Worm (Caenorhabditis elegans) whole organism, early embryonic: ENCODE results near the gene B0334.5.

Source experiments
- B0310.2 ChIP-seq: sonication (generic microtip); optimal IDR thresholded peaks from 2 replicates; lab custom pipeline; 2016; ENCODE audit warnings: mild to moderate bottlenecking, missing genetic modification characterization, missing compliant biosample characterization
- F13C5.2 ChIP-seq: sonication (generic microtip); optimal IDR thresholded peaks from 2 replicates; lab custom pipeline; 2017; ENCODE audit warnings: mild to moderate bottlenecking, missing genetic modification characterization, inconsistent platforms, missing compliant biosample characterization
- aly-1 ChIP-seq: sonication (generic microtip); optimal IDR thresholded peaks from 2 replicates; lab custom pipeline; 2016; ENCODE audit warnings: missing genetic modification characterization, missing compliant biosample characterization
- ama-1 ChIP-seq: fragments of 150-350 bp; optimal IDR thresholded peaks from 2 replicates; lab custom pipeline; 2014
- ceh-13 ChIP-seq: fragments of 200-800 bp; sonication (Bioruptor generic); optimal IDR thresholded peaks from 2 replicates; lab custom pipeline; 2018; ENCODE audit warnings: mild to moderate bottlenecking, missing genetic modification characterization, missing compliant biosample characterization
- ceh-36 ChIP-seq: sonication (generic microtip); optimal IDR thresholded peaks from 2 replicates; lab custom pipeline; 2016; ENCODE audit warnings: missing genetic modification characterization, inconsistent platforms, missing compliant biosample characterization
- ets-7 ChIP-seq: sonication (generic microtip); optimal IDR thresholded peaks from 2 replicates; lab custom pipeline; 2016; ENCODE audit warnings: missing genotype, missing genetic modification characterization, missing compliant biosample characterization
- flt-1 ChIP-seq: fragments of 200-800 bp; sonication (Bioruptor generic); IDR thresholded peaks from 2 replicates; pipeline ENCODE4 v1.3.6; 2022; ENCODE audit warnings: missing genetic modification characterization, missing compliant biosample characterization
- hmbx-1 ChIP-seq: sonication (generic microtip); optimal IDR thresholded peaks from 2 replicates; lab custom pipeline; 2016; ENCODE audit warnings: mild to moderate bottlenecking, missing genetic modification characterization, missing compliant biosample characterization
- hmg-4 ChIP-seq: fragments of 200-800 bp; sonication (Bioruptor generic); optimal IDR thresholded peaks from 2 replicates; lab custom pipeline; 2018; ENCODE audit warnings: mild to moderate bottlenecking, missing genetic modification characterization, missing compliant biosample characterization
- hnd-1 ChIP-seq: sonication (generic microtip); optimal IDR thresholded peaks from 2 replicates; lab custom pipeline; 2016; ENCODE audit warnings: missing genetic modification characterization, missing compliant biosample characterization
- pes-1 ChIP-seq: fragments of 200-800 bp; sonication (Bioruptor generic); IDR thresholded peaks from 2 replicates; pipeline ENCODE4 v1.3.6; 2022; ENCODE audit warnings: missing genetic modification reagents, missing genetic modification characterization, missing compliant biosample characterization
- scrt-1 ChIP-seq: fragments of 200-800 bp; sonication (Bioruptor generic); IDR thresholded peaks from 2 replicates; pipeline ENCODE4 v1.3.6; 2022; ENCODE audit warnings: missing genetic modification characterization, missing compliant biosample characterization
- sea-1 ChIP-seq: fragments of 200-800 bp; sonication (Bioruptor generic); conservative IDR thresholded peaks from 2 replicates; pipeline ENCODE4 v1.3.6; 2022; ENCODE audit warnings: missing genetic modification characterization, missing compliant biosample characterization
- tbx-11 ChIP-seq: fragments of 200-800 bp; sonication (Bioruptor generic); IDR thresholded peaks from 2 replicates; pipeline ENCODE4 v1.3.6; 2022; ENCODE audit warnings: missing genetic modification characterization, missing compliant biosample characterization
- tbx-37 ChIP-seq: fragments of 200-800 bp; sonication (Bioruptor generic); conservative IDR thresholded peaks from 2 replicates; pipeline ENCODE4 v1.3.6; 2022; ENCODE audit warnings: missing genetic modification reagents, missing genetic modification characterization, missing compliant biosample characterization
- tra-4 ChIP-seq: sonication (generic microtip); optimal IDR thresholded peaks from 2 replicates; lab custom pipeline; 2017; ENCODE audit warnings: missing genetic modification characterization, missing compliant biosample characterization

The B0334.5 gene

ce11 chrII:11485200-11485599 lies 12.3 kb upstream of the B0334.5 start, which contains the start of gene twk-5:
twk-5 (minus strand) TSS chrII:11485300.
- TF ChIP-seq tbx-37 (GFP tag; lab: Robert Waterston, UW) (no peak), pes-1 (GFP tag; lab: Robert Waterston, UW) (no peak), tra-4 (tag; lab: Kevin White, UChicago) (no peak), tbx-11 (no peak), ets-7 (tag; lab: Kevin White, UChicago) (no peak), B0310.2 (tag; lab: Kevin White, UChicago) (no peak), ama-1 (lab: Kevin White, UChicago) (no peak), hmg-4 (no peak), ceh-13 (GFP tag; lab: Kevin White, UChicago) (no peak), scrt-1 (GFP tag; lab: Robert Waterston, UW) (no peak), hmbx-1 (tag; lab: Kevin White, UChicago) (no peak), flt-1 (GFP tag; lab: Robert Waterston, UW) (no peak), aly-1 (tag; lab: Kevin White, UChicago) (no peak)

ce11 chrII:11486698-11487234 lies 10.7 kb upstream of the B0334.5 start, which contains the start of gene ttr-18:
ttr-18 (minus strand) TSS chrII:11486748.
- TF ChIP-seq tbx-37 (GFP tag; lab: Robert Waterston, UW) (no peak), hmg-4 (no peak), F13C5.2 (no peak), tbx-11 (no peak), ceh-13 (GFP tag; lab: Kevin White, UChicago) (no peak), tra-4 (tag; lab: Kevin White, UChicago) (no peak), aly-1 (tag; lab: Kevin White, UChicago) (no peak), hnd-1 (tag; lab: Kevin White, UChicago) (no peak), ets-7 (tag; lab: Kevin White, UChicago) (no peak), pes-1 (GFP tag; lab: Robert Waterston, UW) (no peak), ama-1 (lab: Kevin White, UChicago) (no peak), B0310.2 (tag; lab: Kevin White, UChicago) (no peak), hmbx-1 (tag; lab: Kevin White, UChicago) (no peak), sea-1 (no peak)

ce11 chrII:11487999-11488398 lies 9.5 kb upstream of the B0334.5 start, which contains the start of gene B0334.13:
B0334.13 (plus strand) TSS chrII:11488299.
- TF ChIP-seq hmg-4 (no peak), ceh-13 (GFP tag; lab: Kevin White, UChicago) (no peak), scrt-1 (GFP tag; lab: Robert Waterston, UW) (no peak), tbx-37 (GFP tag; lab: Robert Waterston, UW) (no peak), sea-1 (no peak), tra-4 (tag; lab: Kevin White, UChicago) (no peak), F13C5.2 (no peak), B0310.2 (tag; lab: Kevin White, UChicago) (no peak), pes-1 (GFP tag; lab: Robert Waterston, UW) (no peak), ets-7 (tag; lab: Kevin White, UChicago) (no peak), tbx-11 (no peak), ceh-36 (tag; lab: Kevin White, UChicago) (no peak), aly-1 (tag; lab: Kevin White, UChicago) (no peak), flt-1 (GFP tag; lab: Robert Waterston, UW) (no peak), ama-1 (lab: Kevin White, UChicago) (no peak), hmbx-1 (tag; lab: Kevin White, UChicago) (no peak), hnd-1 (tag; lab: Kevin White, UChicago) (no peak)

ce11 chrII:11492843-11493242 lies 4.6 kb upstream of the B0334.5 start, which contains the start of gene hacl-1:
hacl-1 (minus strand) TSS chrII:11492963.
- TF ChIP-seq B0310.2 (tag; lab: Kevin White, UChicago) (no peak), pes-1 (GFP tag; lab: Robert Waterston, UW) (no peak), flt-1 (GFP tag; lab: Robert Waterston, UW) (no peak), scrt-1 (GFP tag; lab: Robert Waterston, UW) (no peak), sea-1 (no peak), F13C5.2 (no peak), ceh-36 (tag; lab: Kevin White, UChicago) (no peak), ets-7 (tag; lab: Kevin White, UChicago) (no peak), hmbx-1 (tag; lab: Kevin White, UChicago) (no peak), ceh-13 (GFP tag; lab: Kevin White, UChicago) (no peak)

ce11 chrII:11495307-11495706 lies 2.2 kb upstream of the B0334.5 start, which contains the start of the genes ooc-3 and B0334.4:
ooc-3 (minus strand) TSS chrII:11495321.
B0334.4 (plus strand) TSS chrII:11495692.
- no peak for TF ChIP-seq hmg-4
- TF ChIP-seq pes-1 (GFP tag; lab: Robert Waterston, UW), result no peak
- TF ChIP-seq scrt-1 (GFP tag; lab: Robert Waterston, UW), result no peak

- no peak for TF ChIP-seq sea-1
- no peak for TF ChIP-seq F13C5.2
- no peak for TF ChIP-seq pes-1 (GFP tag; lab: Robert Waterston, UW)
- no peak for TF ChIP-seq tra-4 (tag; lab: Kevin White, UChicago)
- TF ChIP-seq ama-1 (lab: Kevin White, UChicago), result no peak
- no peak for TF ChIP-seq hmg-4
- no peak for TF ChIP-seq ceh-36 (tag; lab: Kevin White, UChicago)
- TF ChIP-seq tbx-37 (GFP tag; lab: Robert Waterston, UW), result no peak
- no peak for TF ChIP-seq hnd-1 (tag; lab: Kevin White, UChicago)
- TF ChIP-seq scrt-1 (GFP tag; lab: Robert Waterston, UW), result no peak
- TF ChIP-seq flt-1 (GFP tag; lab: Robert Waterston, UW), result no peak
- no peak for TF ChIP-seq ceh-13 (GFP tag; lab: Kevin White, UChicago)
- no peak for TF ChIP-seq aly-1 (tag; lab: Kevin White, UChicago)
- no peak for TF ChIP-seq hmbx-1 (tag; lab: Kevin White, UChicago)
- no peak for TF ChIP-seq tbx-11
- TF ChIP-seq ets-7 (tag; lab: Kevin White, UChicago), result no peak
- no peak for TF ChIP-seq B0310.2 (tag; lab: Kevin White, UChicago)
Measured at ce11 chrII:11495806-11496205, 1.7 kb upstream of the B0334.5 start.

ce11 chrII:11496767-11497166 lies 698 bp upstream of the B0334.5 start, which contains the start of gene emc-5:
emc-5 (plus strand) TSS chrII:11496780.
- no peak for TF ChIP-seq ets-7 (tag; lab: Kevin White, UChicago)
- TF ChIP-seq sea-1, result no peak
- no peak for TF ChIP-seq B0310.2 (tag; lab: Kevin White, UChicago)
- TF ChIP-seq pes-1 (GFP tag; lab: Robert Waterston, UW), result no peak
- TF ChIP-seq hnd-1 (tag; lab: Kevin White, UChicago), result no peak
